Fruit fly (Drosophila melanogaster) whole organism, embryonic: Measurements from ENCODE around the gene Ino80.

Experiments
- CG12236 ChIP-seq: fragments of 200-800 bp; sonication (Bioruptor generic); optimal IDR thresholded peaks from 2 replicates; lab custom pipeline; 2016; ENCODE audit warnings: missing biosample characterization, missing genetic modification characterization
- CG13296 ChIP-seq: fragments of 200-800 bp; sonication (Bioruptor generic); optimal IDR thresholded peaks from 3 replicates; lab custom pipeline; 2018; ENCODE audit warnings: missing biosample characterization, mild to moderate bottlenecking, missing genetic modification characterization
- CG1529 ChIP-seq: fragments of 200-800 bp; sonication (Bioruptor generic); optimal IDR thresholded peaks from 3 replicates; lab custom pipeline; 2018; ENCODE audit warnings: missing biosample characterization, missing genetic modification characterization
- CG2202 ChIP-seq: fragments of 200-800 bp; sonication (Bioruptor generic); optimal IDR thresholded peaks from 2 replicates; lab custom pipeline; 2018; ENCODE audit warnings: missing biosample characterization, mild to moderate bottlenecking, missing genetic modification characterization
- CG9797 ChIP-seq: fragments of 200-800 bp; sonication (Bioruptor generic); optimal IDR thresholded peaks from 3 replicates; lab custom pipeline; 2018; ENCODE audit warnings: missing biosample characterization, mild to moderate bottlenecking, missing genetic modification characterization
- HHEX ChIP-seq: fragments of 200-800 bp; sonication (Bioruptor generic); optimal IDR thresholded peaks from 3 replicates; lab custom pipeline; 2017; ENCODE audit warnings: missing biosample characterization, mild to moderate bottlenecking, missing genetic modification characterization, missing genetic modification reagents
- dimm ChIP-seq: fragments of 200-800 bp; sonication (Bioruptor generic); IDR thresholded peaks from 2 replicates; pipeline ENCODE4 v1.3.6; 2022; ENCODE audit warnings: missing biosample characterization, missing genetic modification characterization
- fd64A ChIP-seq: fragments of 200-800 bp; sonication (Bioruptor generic); optimal IDR thresholded peaks from 3 replicates; lab custom pipeline; 2018; ENCODE audit warnings: missing biosample characterization, mild to moderate bottlenecking, missing genetic modification characterization
- knrl ChIP-seq: fragments of 200-800 bp; sonication (Bioruptor generic); IDR thresholded peaks from 3 replicates; pipeline ENCODE4 v1.3.6; 2022; ENCODE audit warnings: missing biosample characterization, missing genetic modification characterization; ENCODE audit not compliant: partially characterized antibody
- trem ChIP-seq: fragments of 200-800 bp; optimal IDR thresholded peaks from 3 replicates; lab custom pipeline; 2019; ENCODE audit warnings: missing biosample characterization, mild to moderate bottlenecking, missing genetic modification characterization, moderate library complexity

DNA sequence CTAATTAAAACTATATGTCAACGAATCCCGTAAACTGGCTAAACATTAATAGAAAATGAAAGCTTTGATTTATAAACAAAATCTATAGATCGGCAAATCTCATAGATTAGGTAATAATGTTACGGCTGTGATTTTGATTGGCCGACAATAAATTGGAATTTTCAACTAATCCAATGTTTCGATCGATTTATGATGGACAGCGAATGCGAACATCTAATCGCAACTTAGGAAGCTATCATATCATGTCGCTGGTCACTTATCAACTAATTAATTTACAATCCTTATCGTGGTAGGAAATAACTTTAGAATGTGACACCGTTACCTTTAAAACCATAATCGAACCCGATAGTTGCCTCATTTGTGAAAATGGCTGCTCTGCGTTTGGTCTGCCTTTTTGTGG, 13.0 kb downstream of the Ino80 start, which contains the start of gene CG18493:
- no peak for TF ChIP-seq fd64A
- TF ChIP-seq CG9797 (GFP tag; lab: Kevin White, UChicago): no peak
- no peak for TF ChIP-seq dimm
- TF ChIP-seq trem (tag; lab: Kevin White, UChicago): no peak
- TF ChIP-seq HHEX (GFP tag; lab: Kevin White, UChicago): no peak
- TF ChIP-seq CG1529 (GFP tag; lab: Kevin White, UChicago): no peak
- TF ChIP-seq CG12236 (GFP tag; lab: Kevin White, UChicago): no peak
- TF ChIP-seq CG2202 (tag; lab: Kevin White, UChicago): no peak
- no peak for TF ChIP-seq knrl (GFP tag; lab: Robert Waterston, UW)
- no peak for TF ChIP-seq CG13296 (GFP tag; lab: Kevin White, UChicago)
